Fruit fly (Drosophila melanogaster): ENCODE results near the gene Or85f.
A peak's percentile ranks its signal among the peaks of the same experiment; 100 is the strongest.

The Or85f gene

DNA sequence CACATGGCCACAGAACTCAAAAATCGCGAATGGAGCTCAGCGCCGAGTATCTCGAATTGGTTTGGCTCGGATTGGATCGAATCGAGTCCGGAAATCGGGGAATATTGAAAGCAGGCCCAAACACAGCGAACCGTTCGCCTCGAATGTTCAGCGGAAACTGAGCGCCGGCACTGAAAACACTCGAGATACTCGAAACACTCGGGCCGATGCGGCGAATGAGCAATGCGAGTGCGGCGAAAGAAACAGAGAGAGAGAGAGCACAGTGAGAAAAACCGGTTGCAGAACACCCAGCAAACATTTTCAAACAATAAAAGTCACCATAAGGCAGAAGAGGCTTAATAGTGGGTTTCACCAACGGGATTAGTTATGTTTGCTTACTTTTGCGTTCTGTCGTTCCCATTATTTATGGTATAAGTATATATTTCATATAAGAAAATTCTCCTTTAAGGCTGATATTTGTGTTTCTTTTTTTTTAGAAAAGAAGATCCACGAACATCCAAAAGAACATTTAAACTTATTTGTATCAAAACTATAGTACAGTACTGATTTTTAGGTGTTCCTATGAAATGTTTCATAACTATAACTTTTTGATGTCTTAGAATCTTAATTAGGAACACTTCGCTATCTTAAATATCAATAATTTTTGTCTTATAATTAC lies 3.5 kb upstream of the Or85f start, which contains the start of gene FER (continued):
- TF ChIP-seq amos (GFP tag; IDR thresholded peaks at IDR 0.05; ENCODE audit: partially characterized antibody) (peak; percentile 74; the same call in 1 of the 2 replicates), ham (GFP tag; IDR thresholded peaks at IDR 0.05) (no peak), CG15073 (GFP tag; optimal IDR thresholded peaks at IDR 0.05) (no peak), ERR (GFP tag; optimal IDR thresholded peaks at IDR 0.05) (peak; percentile 36), Deaf1 (tag; optimal IDR thresholded peaks at IDR 0.05) (peak; percentile 83), chm (GFP tag; IDR thresholded peaks at IDR 0.05) (peak; percentile 85), CG9727 (GFP tag; optimal IDR thresholded peaks at IDR 0.05) (no peak), crol (GFP tag; IDR thresholded peaks at IDR 0.05) (no peak), CG4282 (GFP tag; optimal IDR thresholded peaks at IDR 0.05) (peak; percentile 19), tx (GFP tag; optimal IDR thresholded peaks at IDR 0.05) (no peak), Gsc (GFP tag; IDR thresholded peaks at IDR 0.05) (no peak), yki (optimal IDR thresholded peaks at IDR 0.05) (no peak), abd-A (tag; optimal IDR thresholded peaks at IDR 0.05) (peak; percentile 35), CG17912 (GFP tag; optimal IDR thresholded peaks at IDR 0.05) (peak; percentile 23), CG11247 (GFP tag; IDR thresholded peaks at IDR 0.05) (no peak), odd (GFP tag; optimal IDR thresholded peaks at IDR 0.05) (no peak), vnd (GFP tag; IDR thresholded peaks at IDR 0.05; ENCODE audit: partially characterized antibody) (peak; percentile 47; the same call in 1 of the 3 replicates), HLH4C (GFP tag; IDR thresholded peaks at IDR 0.05; ENCODE audit: partially characterized antibody) (peak; percentile 54; the same call in 2 of the 3 replicates), ap (GFP tag; IDR thresholded peaks at IDR 0.05) (no peak), CG31365 (tag; optimal IDR thresholded peaks at IDR 0.05) (peak; percentile 14), tio (GFP tag; optimal IDR thresholded peaks at IDR 0.05) (no peak), shn (GFP tag; optimal IDR thresholded peaks at IDR 0.05) (peak; percentile 22), trem (tag; optimal IDR thresholded peaks at IDR 0.05) (no peak), dimm (GFP tag; IDR thresholded peaks at IDR 0.05) (no peak), sna (GFP tag; IDR thresholded peaks at IDR 0.05; ENCODE audit: partially characterized antibody) (0 out of 2 replicates have a peak, but pooled peaks have one; percentile 40), exex (tag; optimal IDR thresholded peaks at IDR 0.05) (no peak), sob (GFP tag; IDR thresholded peaks at IDR 0.05) (peak; percentile 66), sc (optimal IDR thresholded peaks at IDR 0.05) (no peak), sc (GFP tag; optimal IDR thresholded peaks at IDR 0.05) (no peak), Sox102F (GFP tag; optimal IDR thresholded peaks at IDR 0.05) (no peak), Fer3 (tag; optimal IDR thresholded peaks at IDR 0.05) (no peak), CG17568 (GFP tag; optimal IDR thresholded peaks at IDR 0.05) (peak; percentile 35), ara (GFP tag; IDR thresholded peaks at IDR 0.05) (no peak), CG15514 (GFP tag; optimal IDR thresholded peaks at IDR 0.05) (peak; percentile 63), Scr (GFP tag; IDR thresholded peaks at IDR 0.05; ENCODE audit: partially characterized antibody) (peak; percentile 52), E2f2 (GFP tag; IDR thresholded peaks at IDR 0.05) (no peak; the same call in 1 of the 2 replicates), CG1529 (GFP tag; optimal IDR thresholded peaks at IDR 0.05) (peak; percentile 35), CG2129 (GFP tag; IDR thresholded peaks at IDR 0.05; ENCODE audit: partially characterized antibody) (no peak), row (GFP tag; IDR thresholded peaks at IDR 0.05) (peak; percentile 82), ken (GFP tag; IDR thresholded peaks at IDR 0.05) (peak; percentile 47; the same call in 1 of the 3 replicates), CG9817 (tag; optimal IDR thresholded peaks at IDR 0.05) (no peak), cg (GFP tag; optimal IDR thresholded peaks at IDR 0.05) (no peak), Xrp1 (GFP tag; IDR thresholded peaks at IDR 0.05) (peak; percentile 33; the same call in 1 of the 2 replicates), Fer1 (GFP tag; optimal IDR thresholded peaks at IDR 0.05) (peak; percentile 69), CG18764 (GFP tag; optimal IDR thresholded peaks at IDR 0.05) (no peak), Lpt (GFP tag; optimal IDR thresholded peaks at IDR 0.05) (no peak), ato (GFP tag; IDR thresholded peaks at IDR 0.05; ENCODE audit: partially characterized antibody) (peak; percentile 68; the same call in 1 of the 2 replicates), CG17829 (tag; optimal IDR thresholded peaks at IDR 0.05) (peak; percentile 40), sr (GFP tag; IDR thresholded peaks at IDR 0.05) (peak; percentile 56; the same call in 2 of the 3 replicates), gsb (GFP tag; IDR thresholded peaks at IDR 0.05) (no peak)
